Worm (Caenorhabditis elegans) whole organism, L2 larva: ENCODE data around the gene H04D03.7.

Experiments
- C34F6.9 ChIP-seq: fragments of 150-350 bp; optimal IDR thresholded peaks from 2 replicates; lab custom pipeline; 2014; ENCODE audit warnings: missing biosample characterization, missing genetic modification characterization
- F13H6.1 ChIP-seq: sonication (generic microtip); optimal IDR thresholded peaks from 2 replicates; lab custom pipeline; 2016; ENCODE audit warnings: missing genetic modification characterization, missing compliant biosample characterization
- R02D3.7 ChIP-seq: fragments of 150-350 bp; optimal IDR thresholded peaks from 2 replicates; lab custom pipeline; 2014; ENCODE audit warnings: missing biosample characterization, missing genetic modification characterization
- Y55F3AM.14 ChIP-seq: fragments of 200-800 bp; sonication (Bioruptor generic); optimal IDR thresholded peaks from 2 replicates; lab custom pipeline; 2018; ENCODE audit warnings: mild to moderate bottlenecking, missing genetic modification characterization, missing compliant biosample characterization
- ZK546.5 ChIP-seq: sonication (generic microtip); optimal IDR thresholded peaks from 2 replicates; lab custom pipeline; 2017; ENCODE audit warnings: missing biosample characterization, missing genetic modification characterization
- alr-1 ChIP-seq: fragments of 150-350 bp; optimal IDR thresholded peaks from 2 replicates; lab custom pipeline; 2014; ENCODE audit warnings: missing biosample characterization, missing genetic modification characterization
- aly-2 ChIP-seq: fragments of 150-350 bp; optimal IDR thresholded peaks from 2 replicates; lab custom pipeline; 2014; ENCODE audit warnings: missing biosample characterization, missing genetic modification characterization
- ama-1 ChIP-seq: fragments of 150-350 bp; optimal IDR thresholded peaks from 2 replicates; lab custom pipeline; 2018; ENCODE audit warnings: inconsistent platforms
- blmp-1 ChIP-seq: sonication (generic microtip); optimal IDR thresholded peaks from 2 replicates; lab custom pipeline; 2017; ENCODE audit warnings: missing genetic modification characterization, mild to moderate bottlenecking, missing compliant biosample characterization, antibody characterized with exemption, moderate library complexity; ENCODE audit not compliant: insufficient read depth
- ceh-16 ChIP-seq: fragments of 150-350 bp; optimal IDR thresholded peaks from 2 replicates; lab custom pipeline; 2014; ENCODE audit warnings: missing biosample characterization, missing genetic modification characterization
- ceh-82 ChIP-seq: fragments of 150-350 bp; optimal IDR thresholded peaks from 2 replicates; lab custom pipeline; 2014; ENCODE audit warnings: missing biosample characterization, missing genetic modification characterization
- crh-2 ChIP-seq: sonication (generic microtip); optimal IDR thresholded peaks from 2 replicates; lab custom pipeline; 2017; ENCODE audit warnings: missing biosample characterization, missing genetic modification characterization
- dmd-4 ChIP-seq: sonication (generic microtip); optimal IDR thresholded peaks from 2 replicates; lab custom pipeline; 2017; ENCODE audit warnings: missing biosample characterization, missing genetic modification characterization
- egl-27 ChIP-seq: sonication (generic microtip); optimal IDR thresholded peaks from 3 replicates; lab custom pipeline; 2017; ENCODE audit warnings: missing biosample characterization, missing genetic modification reagents, missing genetic modification characterization
- elt-1 ChIP-seq: fragments of 150-350 bp; optimal IDR thresholded peaks from 2 replicates; lab custom pipeline; 2014; ENCODE audit warnings: missing biosample characterization, missing genetic modification characterization
- elt-3 ChIP-seq: sonication (generic microtip); optimal IDR thresholded peaks from 2 replicates; lab custom pipeline; 2017; ENCODE audit warnings: missing biosample characterization, missing genetic modification characterization
- fos-1 ChIP-seq: fragments of 150-350 bp; optimal IDR thresholded peaks from 2 replicates; lab custom pipeline; 2014; ENCODE audit warnings: missing biosample characterization, missing genetic modification characterization
- gmeb-1 ChIP-seq: fragments of 150-350 bp; optimal IDR thresholded peaks from 2 replicates; lab custom pipeline; 2014; ENCODE audit warnings: missing biosample characterization, missing genetic modification characterization
- lin-11 ChIP-seq: fragments of 150-350 bp; sonication (generic microtip); optimal IDR thresholded peaks from 2 replicates; lab custom pipeline; 2014; ENCODE audit warnings: missing biosample characterization, missing genetic modification characterization, inconsistent platforms, mixed read lengths
- lin-13 ChIP-seq: fragments of 150-350 bp; optimal IDR thresholded peaks from 2 replicates; lab custom pipeline; 2014; ENCODE audit warnings: missing biosample characterization, missing genetic modification reagents, missing genetic modification characterization
- lin-39 ChIP-seq: fragments of 150-350 bp; optimal IDR thresholded peaks from 2 replicates; lab custom pipeline; 2014; ENCODE audit warnings: missing biosample characterization, missing genetic modification reagents, missing genetic modification characterization
- lsy-2 ChIP-seq, 2 experiments: fragments of 150-350 bp in 1 of 2; sonication (generic microtip) in 1 of 2; optimal IDR thresholded peaks; 2 replicates each; lab custom pipeline; 2014 to 2017; ENCODE audit warnings: missing biosample characterization in 2 of 2, missing genetic modification characterization in 2 of 2
- mab-5 ChIP-seq: fragments of 150-350 bp; optimal IDR thresholded peaks from 2 replicates; lab custom pipeline; 2014; ENCODE audit warnings: missing biosample characterization, missing genetic modification characterization
- mbf-1 ChIP-seq: sonication (generic microtip); optimal IDR thresholded peaks from 2 replicates; lab custom pipeline; 2017; ENCODE audit warnings: missing biosample characterization, missing genetic modification characterization
- mdl-1 ChIP-seq, 2 experiments: fragments of 150-350 bp in 1 of 2; sonication (generic microtip) in 1 of 2; optimal IDR thresholded peaks; 2 replicates each; lab custom pipeline; 2017; ENCODE audit warnings: missing biosample characterization in 2 of 2, missing genetic modification characterization in 2 of 2
- nhr-10 ChIP-seq: sonication (generic microtip); optimal IDR thresholded peaks from 2 replicates; lab custom pipeline; 2017; ENCODE audit warnings: missing biosample characterization, missing genetic modification characterization
- nhr-11 ChIP-seq: fragments of 150-350 bp; optimal IDR thresholded peaks from 2 replicates; lab custom pipeline; 2014; ENCODE audit warnings: missing biosample characterization, missing genetic modification characterization
- nhr-12 ChIP-seq: fragments of 150-350 bp; optimal IDR thresholded peaks from 2 replicates; lab custom pipeline; 2014; ENCODE audit warnings: missing biosample characterization, missing genetic modification characterization
- nhr-129 ChIP-seq: fragments of 150-350 bp; optimal IDR thresholded peaks from 2 replicates; lab custom pipeline; 2014; ENCODE audit warnings: missing biosample characterization, missing genetic modification characterization
- nhr-21 ChIP-seq: fragments of 150-350 bp; optimal IDR thresholded peaks from 2 replicates; lab custom pipeline; 2014; ENCODE audit warnings: missing biosample characterization, missing genetic modification characterization
- nhr-23 ChIP-seq: fragments of 150-350 bp; optimal IDR thresholded peaks from 2 replicates; lab custom pipeline; 2014; ENCODE audit warnings: missing biosample characterization, missing genetic modification reagents, missing genetic modification characterization
- nhr-237 ChIP-seq: fragments of 150-350 bp; optimal IDR thresholded peaks from 2 replicates; lab custom pipeline; 2014; ENCODE audit warnings: missing biosample characterization, missing genetic modification characterization
- nhr-25 ChIP-seq: fragments of 150-350 bp; sonication (generic microtip); optimal IDR thresholded peaks from 3 replicates; lab custom pipeline; 2014; ENCODE audit warnings: missing biosample characterization, missing genetic modification characterization
- nhr-6 ChIP-seq: fragments of 150-350 bp; optimal IDR thresholded peaks from 2 replicates; lab custom pipeline; 2014; ENCODE audit warnings: missing biosample characterization, missing genetic modification characterization
- nhr-77 ChIP-seq: fragments of 150-350 bp; optimal IDR thresholded peaks from 2 replicates; lab custom pipeline; 2014; ENCODE audit warnings: missing biosample characterization, missing genetic modification characterization
- peb-1 ChIP-seq: fragments of 150-350 bp; optimal IDR thresholded peaks from 2 replicates; lab custom pipeline; 2014; ENCODE audit warnings: missing biosample characterization, missing genetic modification characterization
- sem-4 ChIP-seq: fragments of 150-350 bp; optimal IDR thresholded peaks from 2 replicates; lab custom pipeline; 2014; ENCODE audit warnings: missing biosample characterization, missing genetic modification reagents, missing genetic modification characterization
- skn-1 ChIP-seq: sonication (generic microtip); optimal IDR thresholded peaks from 2 replicates; lab custom pipeline; 2017; ENCODE audit warnings: missing biosample characterization, missing genetic modification characterization
- sma-3 ChIP-seq: sonication (generic microtip); optimal IDR thresholded peaks from 2 replicates; lab custom pipeline; 2016; ENCODE audit warnings: missing genetic modification reagents, missing genetic modification characterization, missing compliant biosample characterization
- sma-9 ChIP-seq, 2 experiments: fragments of 150-350 bp in 1 of 2; sonication (generic microtip) in 1 of 2; optimal IDR thresholded peaks; 2 replicates each; lab custom pipeline; 2014 to 2016; ENCODE audit warnings: missing genetic modification characterization in 2 of 2, mild to moderate bottlenecking in 1 of 2, missing biosample characterization in 1 of 2, missing compliant biosample characterization in 1 of 2, missing genetic modification reagents in 1 of 2, moderate library complexity in 1 of 2
- snpc-4 ChIP-seq: fragments of 150-350 bp; optimal IDR thresholded peaks from 2 replicates; lab custom pipeline; 2014; ENCODE audit warnings: missing biosample characterization, missing genetic modification characterization
- unc-39 ChIP-seq: fragments of 150-350 bp; optimal IDR thresholded peaks from 2 replicates; lab custom pipeline; 2014; ENCODE audit warnings: missing biosample characterization, missing genetic modification characterization
- unc-55 ChIP-seq: fragments of 150-350 bp; sonication (generic microtip); optimal IDR thresholded peaks from 3 replicates; lab custom pipeline; 2014; ENCODE audit warnings: missing biosample characterization, missing genetic modification reagents, missing genetic modification characterization
- unc-62 ChIP-seq: fragments of 150-350 bp; optimal IDR thresholded peaks from 2 replicates; lab custom pipeline; 2014; ENCODE audit warnings: missing biosample characterization, missing genetic modification reagents, missing genetic modification characterization
- zag-1 ChIP-seq: fragments of 150-350 bp; optimal IDR thresholded peaks from 2 replicates; lab custom pipeline; 2014; ENCODE audit warnings: missing biosample characterization, missing genetic modification characterization
- ztf-1 ChIP-seq: fragments of 200-800 bp; sonication (Bioruptor generic); conservative IDR thresholded peaks from 2 replicates; pipeline ENCODE4 v1.3.6; 2022; ENCODE audit warnings: missing genetic modification characterization, missing compliant biosample characterization
- ztf-11 ChIP-seq: sonication (generic microtip); optimal IDR thresholded peaks from 2 replicates; lab custom pipeline; 2017; ENCODE audit warnings: missing biosample characterization, missing genetic modification characterization
- ztf-4 ChIP-seq: fragments of 150-350 bp; optimal IDR thresholded peaks from 2 replicates; lab custom pipeline; 2014; ENCODE audit warnings: missing biosample characterization, missing genetic modification characterization

H04D03.7 gene

ce11 chrIII:10415822-10416221 lies 30.8 kb downstream of the H04D03.7 start, which contains the start of gene ymel-1 (continued):
- no peak for TF ChIP-seq ztf-4 (tag; lab: Kevin White, UChicago)
- TF ChIP-seq mab-5 (tag; lab: Kevin White, UChicago), result no peak
- TF ChIP-seq F13H6.1 (tag; lab: Kevin White, UChicago), result no peak
- TF ChIP-seq nhr-237 (tag; lab: Kevin White, UChicago), result no peak
- TF ChIP-seq ztf-1 (GFP tag; lab: Robert Waterston, UW), result no peak
- TF ChIP-seq nhr-23 (tag; lab: Kevin White, UChicago), result no peak
- no peak for TF ChIP-seq sma-9 (GFP tag; optimal IDR thresholded peaks at IDR 0.05; lab: Kevin White, UChicago)
- no peak for TF ChIP-seq sma-9 (tag; optimal IDR thresholded peaks at IDR 0.05; lab: Kevin White, UChicago)

- peak; percentile 93 for TF ChIP-seq sma-9 (GFP tag; optimal IDR thresholded peaks at IDR 0.05; lab: Kevin White, UChicago)
- TF ChIP-seq sma-9 (tag; optimal IDR thresholded peaks at IDR 0.05; lab: Kevin White, UChicago), result no peak
- no peak for TF ChIP-seq mbf-1 (tag; lab: Kevin White, UChicago)
- TF ChIP-seq nhr-77 (tag; lab: Kevin White, UChicago), result peak; percentile 45
- TF ChIP-seq ztf-1 (GFP tag; lab: Robert Waterston, UW), result no peak
- TF ChIP-seq elt-3, result no peak
- TF ChIP-seq nhr-23 (tag; lab: Kevin White, UChicago), result no peak
- TF ChIP-seq fos-1 (tag; lab: Kevin White, UChicago), result peak; percentile 82
- TF ChIP-seq R02D3.7 (tag; lab: Kevin White, UChicago), result peak; percentile 99
- no peak for TF ChIP-seq ztf-11 (tag; lab: Kevin White, UChicago)
- TF ChIP-seq nhr-237 (tag; lab: Kevin White, UChicago), result peak; percentile 53
- peak; percentile 15 for TF ChIP-seq nhr-10 (tag; lab: Kevin White, UChicago)
- TF ChIP-seq sem-4 (tag; lab: Kevin White, UChicago), result peak; percentile 89
- TF ChIP-seq blmp-1 (tag; lab: Kevin White, UChicago), result peak; percentile 81
- TF ChIP-seq crh-2, result peak; percentile 97
- TF ChIP-seq snpc-4 (tag; lab: Kevin White, UChicago), result peak; percentile 77
- TF ChIP-seq egl-27, result peak; percentile 93
- no peak for TF ChIP-seq alr-1 (tag; lab: Kevin White, UChicago)
- peak; percentile 98 for TF ChIP-seq sma-3 (GFP tag; lab: Kevin White, UChicago)
- TF ChIP-seq nhr-21 (tag; lab: Kevin White, UChicago), result peak; percentile 96
- TF ChIP-seq Y55F3AM.14, result peak; percentile 85
- peak; percentile 94 for TF ChIP-seq F13H6.1 (tag; lab: Kevin White, UChicago)
- TF ChIP-seq ZK546.5 (tag; lab: Kevin White, UChicago), result peak; percentile 80
- no peak for TF ChIP-seq nhr-11 (tag; lab: Kevin White, UChicago)
- peak; percentile 97 for TF ChIP-seq nhr-25
- peak; percentile 86 for TF ChIP-seq nhr-6 (tag; lab: Kevin White, UChicago)
- peak; percentile 92 for TF ChIP-seq lin-11
- peak; percentile 35 for TF ChIP-seq skn-1
- TF ChIP-seq gmeb-1 (tag; lab: Kevin White, UChicago), result peak; percentile 95
- no peak for TF ChIP-seq unc-39 (tag; lab: Kevin White, UChicago)
- TF ChIP-seq ama-1 (lab: Kevin White, UChicago), result no peak
- no peak for TF ChIP-seq elt-1 (tag; lab: Kevin White, UChicago)
- peak; percentile 98 for TF ChIP-seq unc-55
- TF ChIP-seq nhr-12 (tag; lab: Kevin White, UChicago), result peak; percentile 35
- TF ChIP-seq zag-1 (tag; lab: Kevin White, UChicago), result peak; percentile 72
- peak; percentile 93 for TF ChIP-seq mab-5 (tag; lab: Kevin White, UChicago)
- TF ChIP-seq aly-2 (tag; lab: Kevin White, UChicago), result no peak
- TF ChIP-seq peb-1 (tag; lab: Kevin White, UChicago), result no peak
- no peak for TF ChIP-seq dmd-4 (tag; lab: Kevin White, UChicago)
- peak; percentile 41 to 74 for TF ChIP-seq mdl-1 (tag; optimal IDR thresholded peaks at IDR 0.05; lab: Kevin White, UChicago)
- peak; percentile 34 for TF ChIP-seq ceh-82 (tag; lab: Kevin White, UChicago)
- peak; percentile 90 for TF ChIP-seq ztf-4 (tag; lab: Kevin White, UChicago)
- peak; percentile 91 to 96 for TF ChIP-seq lsy-2 (tag; optimal IDR thresholded peaks at IDR 0.05; lab: Kevin White, UChicago)
- peak; percentile 84 for TF ChIP-seq ceh-16 (tag; lab: Kevin White, UChicago)
- TF ChIP-seq unc-62, result peak; percentile 80
- TF ChIP-seq lin-13 (GFP tag; lab: Kevin White, UChicago), result peak; percentile 95
- TF ChIP-seq nhr-129, result peak; percentile 80
- no peak for TF ChIP-seq lin-39 (tag; lab: Kevin White, UChicago)
- peak; percentile 97 for TF ChIP-seq C34F6.9 (tag; lab: Kevin White, UChicago)
- TF ChIP-seq, all 48 proteins: peak for 34
Measured at ce11 chrIII:10407198-10407663, 39.4 kb downstream of the H04D03.7 start, which contains the start of gene hat-1. hat-1 (minus strand) TSS chrIII:10407248.
